Fruit fly (Drosophila melanogaster): ENCODE data around the gene GstD1.
A peak's percentile ranks its signal among the peaks of the same experiment; 100 is the strongest.

GstD1 gene

dm6 chr3R:12413274-12413958, 44.3 kb upstream of the GstD1 start, which contains the start of the genes Dip-C and pps (continued):
- peak; percentile 75 for TF ChIP-seq Dref (GFP tag; IDR thresholded peaks at IDR 0.05)
- no peak for TF ChIP-seq CG15696 (tag; optimal IDR thresholded peaks at IDR 0.05)
- TF ChIP-seq schlank (tag; optimal IDR thresholded peaks at IDR 0.05) = no peak
- peak; percentile 85 for TF ChIP-seq CG13287 (GFP tag; IDR thresholded peaks at IDR 0.05; ENCODE audit: partially characterized antibody)
- TF ChIP-seq chif (GFP tag; optimal IDR thresholded peaks at IDR 0.05) = no peak
- TF ChIP-seq salm (tag; optimal IDR thresholded peaks at IDR 0.05) = no peak
- no peak for TF ChIP-seq CG7987 (GFP tag; optimal IDR thresholded peaks at IDR 0.05)
- no peak for TF ChIP-seq CG4820 (GFP tag; optimal IDR thresholded peaks at IDR 0.05)
- TF ChIP-seq lov (optimal IDR thresholded peaks at IDR 0.05) = no peak
- TF ChIP-seq lov (GFP tag; IDR thresholded peaks at IDR 0.05) = no peak
- TF ChIP-seq CG17802 (tag; optimal IDR thresholded peaks at IDR 0.05) = no peak
- no peak for TF ChIP-seq disco-r (GFP tag; optimal IDR thresholded peaks at IDR 0.05)
- TF ChIP-seq unc-4 (GFP tag; IDR thresholded peaks at IDR 0.05; ENCODE audit: partially characterized antibody) = peak; percentile 79
- TF ChIP-seq CG15514 (GFP tag; optimal IDR thresholded peaks at IDR 0.05) = peak; percentile 99
- no peak for TF ChIP-seq CG2199 (GFP tag; IDR thresholded peaks at IDR 0.05)
- no peak for TF ChIP-seq ind (GFP tag; optimal IDR thresholded peaks at IDR 0.05)
- no peak for TF ChIP-seq grau (tag; optimal IDR thresholded peaks at IDR 0.05)
- TF ChIP-seq CG11398 (GFP tag; optimal IDR thresholded peaks at IDR 0.05) = no peak
- no peak for TF ChIP-seq CG12942 (GFP tag; optimal IDR thresholded peaks at IDR 0.05)
- TF ChIP-seq wdn (GFP tag; IDR thresholded peaks at IDR 0.05) = no peak
- TF ChIP-seq nmo (GFP tag; optimal IDR thresholded peaks at IDR 0.05) = peak; percentile 40
- TF ChIP-seq zen (tag; optimal IDR thresholded peaks at IDR 0.05) = peak; percentile 20
- TF ChIP-seq CG13123 (GFP tag; optimal IDR thresholded peaks at IDR 0.05) = no peak
- TF ChIP-seq Ets65A (GFP tag) = peak; percentile 22
- TF ChIP-seq CG7271 (tag; optimal IDR thresholded peaks at IDR 0.05) = no peak
- TF ChIP-seq CG2116 (GFP tag; optimal IDR thresholded peaks at IDR 0.05) = peak; percentile 35

- TF ChIP-seq exex (tag; optimal IDR thresholded peaks at IDR 0.05) (peak; percentile 59), lmd (GFP tag; IDR thresholded peaks at IDR 0.05) (no peak)
Measured at dm6 chr3R:12411449-12411848, 42.4 kb upstream of the GstD1 start.

dm6 chr3R:12408160-12408559, 39.1 kb upstream of the GstD1 start, which contains the start of gene CG5196:
CG5196 (plus strand) TSS chr3R:12408316.
- no peak for TF ChIP-seq Bdp1 (GFP tag; optimal IDR thresholded peaks at IDR 0.05)
- TF ChIP-seq row (GFP tag; IDR thresholded peaks at IDR 0.05) = peak; percentile 74
- peak; percentile 45 for TF ChIP-seq nom (GFP tag; optimal IDR thresholded peaks at IDR 0.05)
- peak; percentile 13 for TF ChIP-seq her (GFP tag; optimal IDR thresholded peaks at IDR 0.05)
- no peak for TF ChIP-seq grn (GFP tag; optimal IDR thresholded peaks at IDR 0.05)
- TF ChIP-seq Dp (GFP tag; optimal IDR thresholded peaks at IDR 0.05) = peak; percentile 80
- peak; percentile 66 for TF ChIP-seq knrl (GFP tag; IDR thresholded peaks at IDR 0.05; ENCODE audit: partially characterized antibody)
- TF ChIP-seq stc (GFP tag; IDR thresholded peaks at IDR 0.05) = 0 out of 2 replicates have a peak, but pooled peaks have one; percentile 25
- TF ChIP-seq hbn (GFP tag; IDR thresholded peaks at IDR 0.05; ENCODE audit: partially characterized antibody) = peak; percentile 17; the same call in 1 of the 2 replicates
- TF ChIP-seq CG12299 (tag; optimal IDR thresholded peaks at IDR 0.05) = peak; percentile 24
- no peak for TF ChIP-seq Jarid2 (GFP tag; optimal IDR thresholded peaks at IDR 0.05)
- TF ChIP-seq Sry-β (GFP tag; optimal IDR thresholded peaks at IDR 0.05) = peak; percentile 34
- peak; percentile 58; the same call in 2 of the 3 replicates for TF ChIP-seq mld (GFP tag; IDR thresholded peaks at IDR 0.05; ENCODE audit: partially characterized antibody)
- TF ChIP-seq CG10147 (GFP tag; optimal IDR thresholded peaks at IDR 0.05) = peak; percentile 13
- TF ChIP-seq ato (GFP tag; IDR thresholded peaks at IDR 0.05; ENCODE audit: partially characterized antibody) = peak; percentile 57; the same call in 1 of the 2 replicates
- TF ChIP-seq CG2712 (tag; optimal IDR thresholded peaks at IDR 0.05) = peak; percentile 48
- peak in 1 of 3 experiments; percentile 44 for TF ChIP-seq Stat92E (GFP tag; optimal IDR thresholded peaks at IDR 0.05)
- no peak for TF ChIP-seq CG11504 (tag; optimal IDR thresholded peaks at IDR 0.05)
- TF ChIP-seq CG31224 (GFP tag; IDR thresholded peaks at IDR 0.05) = no peak
- no peak for TF ChIP-seq C15 (GFP tag; IDR thresholded peaks at IDR 0.05)
